Fruit fly (Drosophila melanogaster): ENCODE results near the gene CG6225.

- TF ChIP-seq Myc (optimal IDR thresholded peaks at IDR 0.05): no peak
- no peak for TF ChIP-seq Sin3A (optimal IDR thresholded peaks at IDR 0.05)
- no peak for TF ChIP-seq psq (optimal IDR thresholded peaks at IDR 0.05)
- TF ChIP-seq h (optimal IDR thresholded peaks at IDR 0.05): no peak
- TF ChIP-seq ttk (optimal IDR thresholded peaks at IDR 0.05): no peak
- TF ChIP-seq insv (optimal IDR thresholded peaks at IDR 0.05): no peak
Observed at dm6 chr3R:12694742-12695141, 40.4 kb downstream of the CG6225 start, which contains the start of the genes CG14391 and NijC.
